Fruit fly (Drosophila melanogaster): ENCODE results near the gene Tasp1.

Gene Tasp1

DNA sequence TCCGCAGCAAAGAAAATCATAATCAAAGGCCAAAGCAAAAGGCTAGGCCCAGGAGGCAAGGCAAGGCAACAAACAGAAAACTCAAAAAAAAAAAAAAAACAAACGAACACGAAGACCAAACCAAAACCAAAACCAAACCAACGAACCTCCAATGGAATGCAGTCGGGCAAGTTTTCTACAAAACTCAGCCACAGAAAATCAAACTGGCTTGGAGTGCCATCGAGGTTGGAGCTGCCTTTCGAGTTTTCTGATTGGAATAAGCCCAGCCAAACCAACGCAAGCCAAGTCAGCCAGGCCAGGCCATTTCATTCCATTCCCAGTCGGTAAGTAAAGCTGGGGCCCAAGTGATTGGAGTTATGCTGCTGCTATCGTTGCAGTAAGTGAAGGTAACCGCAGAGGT lies 44.7 kb downstream of the Tasp1 start:
- TF ChIP-seq usp (GFP tag; optimal IDR thresholded peaks at IDR 0.05) (no peak), Dll (optimal IDR thresholded peaks at IDR 0.05) (no peak), EcR (GFP tag; optimal IDR thresholded peaks at IDR 0.05) (peak in 1 of 2 experiments; percentile 10)

DNA sequence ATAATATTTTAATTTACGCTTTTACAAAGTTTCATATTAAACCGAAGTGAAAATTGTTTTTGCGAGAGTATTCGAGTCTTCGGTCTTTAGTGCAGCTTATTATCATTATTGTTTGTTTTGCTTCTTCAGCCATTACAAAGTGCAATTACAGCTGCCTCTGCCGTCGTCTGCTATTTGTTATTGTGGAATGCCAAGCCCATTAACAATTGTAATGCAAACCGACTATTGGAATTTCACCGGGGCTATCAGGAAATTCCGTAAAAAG lies 45.3 kb downstream of the Tasp1 start:
- TF ChIP-seq Dll (optimal IDR thresholded peaks at IDR 0.05) (no peak), psq (optimal IDR thresholded peaks at IDR 0.05) (no peak), EcR (GFP tag; optimal IDR thresholded peaks at IDR 0.05) (no peak), usp (GFP tag; optimal IDR thresholded peaks at IDR 0.05) (no peak), pan (optimal IDR thresholded peaks at IDR 0.05) (no peak), CG8478 (optimal IDR thresholded peaks at IDR 0.05) (no peak)

DNA sequence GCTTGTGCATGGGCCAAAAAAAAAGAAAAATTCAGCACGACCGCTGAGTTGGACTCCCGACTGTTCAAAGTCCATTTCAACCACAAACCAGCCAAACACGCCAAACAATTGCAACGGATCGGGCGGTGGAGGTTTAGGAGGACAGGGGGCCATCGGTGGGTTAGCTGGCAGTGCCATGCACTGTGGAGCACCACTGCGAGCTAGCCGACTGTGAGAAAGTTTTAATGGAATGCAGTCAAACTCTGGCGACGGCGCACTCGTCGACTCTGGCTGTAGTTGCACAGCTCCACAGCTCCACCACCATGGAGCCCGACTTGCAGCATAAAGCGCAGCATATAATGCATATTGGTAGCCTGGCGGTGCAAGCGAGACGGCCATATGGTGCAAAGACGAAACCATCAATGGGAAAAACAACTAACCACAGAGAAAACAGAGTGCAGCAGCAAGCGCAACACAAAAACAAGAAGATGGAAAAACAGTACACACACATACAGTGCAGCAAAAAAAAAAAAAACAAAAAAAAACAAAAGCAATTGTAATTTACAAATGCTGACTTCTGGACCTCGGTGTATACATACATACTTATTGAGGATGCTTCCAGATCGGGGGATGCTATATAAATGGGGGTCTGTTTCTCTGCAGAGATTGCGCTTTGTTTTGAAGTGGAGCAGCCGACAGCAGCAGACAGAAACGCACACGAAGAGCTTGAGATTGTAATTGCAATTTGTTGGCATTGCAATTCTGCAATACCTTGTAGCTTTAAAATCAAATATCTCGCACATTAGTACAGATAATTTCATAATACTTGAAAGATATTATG lies 45.9 kb downstream of the Tasp1 start:
- no peak for TF ChIP-seq Dll (optimal IDR thresholded peaks at IDR 0.05)
- no peak for TF ChIP-seq usp (GFP tag; optimal IDR thresholded peaks at IDR 0.05)
- no peak for TF ChIP-seq CG8478 (optimal IDR thresholded peaks at IDR 0.05)
- TF ChIP-seq psq (optimal IDR thresholded peaks at IDR 0.05) = no peak
- TF ChIP-seq EcR (GFP tag; optimal IDR thresholded peaks at IDR 0.05) = peak in 1 of 2 experiments; percentile 0
- no peak for TF ChIP-seq pan (optimal IDR thresholded peaks at IDR 0.05)

DNA sequence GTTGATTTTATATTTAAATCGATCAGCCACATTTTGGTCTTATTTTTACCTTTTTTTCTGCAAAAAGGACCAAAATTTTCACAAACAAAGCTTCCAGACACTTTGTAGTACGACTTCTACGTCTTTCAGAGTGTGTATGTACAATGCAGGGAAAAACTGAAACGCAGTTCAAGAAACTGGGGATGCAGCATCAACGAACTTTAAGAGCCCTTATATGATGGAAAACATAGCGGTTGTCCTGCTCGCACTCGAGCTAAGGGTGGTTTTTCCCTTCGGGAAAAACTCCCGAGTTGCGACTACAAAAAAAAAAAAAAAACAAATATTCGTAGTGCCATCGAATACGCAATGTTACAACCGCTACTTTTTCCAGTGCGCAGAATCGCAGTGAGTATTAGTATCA lies 46.9 kb downstream of the Tasp1 start:
- TF ChIP-seq pan (optimal IDR thresholded peaks at IDR 0.05) (no peak), Dll (optimal IDR thresholded peaks at IDR 0.05) (no peak), CG8478 (optimal IDR thresholded peaks at IDR 0.05) (no peak), EcR (GFP tag; optimal IDR thresholded peaks at IDR 0.05) (no peak), psq (optimal IDR thresholded peaks at IDR 0.05) (no peak), usp (GFP tag; optimal IDR thresholded peaks at IDR 0.05) (no peak)

DNA sequence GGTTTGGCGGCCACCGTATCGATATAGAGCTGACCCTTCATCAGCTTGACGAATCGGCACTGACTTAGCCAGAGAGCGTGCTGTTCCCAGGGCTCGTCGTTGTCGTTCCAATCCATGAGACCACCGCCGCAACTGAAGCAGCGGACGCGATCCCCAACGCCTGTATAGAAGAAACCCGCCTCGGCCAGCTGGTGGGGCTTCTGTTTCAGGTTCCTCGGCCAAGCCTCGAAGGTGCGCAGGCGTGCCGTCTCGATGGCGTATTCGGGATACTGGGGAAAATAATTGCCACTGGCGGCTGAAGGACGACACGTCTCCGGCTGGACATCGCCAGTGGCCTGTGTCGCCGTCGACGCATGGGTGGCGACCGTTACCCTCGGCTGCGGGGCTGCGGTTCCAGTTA lies 48.3 kb downstream of the Tasp1 start:
- no peak for TF ChIP-seq CG8478 (optimal IDR thresholded peaks at IDR 0.05)
- no peak for TF ChIP-seq psq (optimal IDR thresholded peaks at IDR 0.05)
- no peak for TF ChIP-seq pan (optimal IDR thresholded peaks at IDR 0.05)
- TF ChIP-seq EcR (GFP tag; optimal IDR thresholded peaks at IDR 0.05) = no peak
- TF ChIP-seq Dll (optimal IDR thresholded peaks at IDR 0.05) = no peak
- no peak for TF ChIP-seq usp (GFP tag; optimal IDR thresholded peaks at IDR 0.05)

DNA sequence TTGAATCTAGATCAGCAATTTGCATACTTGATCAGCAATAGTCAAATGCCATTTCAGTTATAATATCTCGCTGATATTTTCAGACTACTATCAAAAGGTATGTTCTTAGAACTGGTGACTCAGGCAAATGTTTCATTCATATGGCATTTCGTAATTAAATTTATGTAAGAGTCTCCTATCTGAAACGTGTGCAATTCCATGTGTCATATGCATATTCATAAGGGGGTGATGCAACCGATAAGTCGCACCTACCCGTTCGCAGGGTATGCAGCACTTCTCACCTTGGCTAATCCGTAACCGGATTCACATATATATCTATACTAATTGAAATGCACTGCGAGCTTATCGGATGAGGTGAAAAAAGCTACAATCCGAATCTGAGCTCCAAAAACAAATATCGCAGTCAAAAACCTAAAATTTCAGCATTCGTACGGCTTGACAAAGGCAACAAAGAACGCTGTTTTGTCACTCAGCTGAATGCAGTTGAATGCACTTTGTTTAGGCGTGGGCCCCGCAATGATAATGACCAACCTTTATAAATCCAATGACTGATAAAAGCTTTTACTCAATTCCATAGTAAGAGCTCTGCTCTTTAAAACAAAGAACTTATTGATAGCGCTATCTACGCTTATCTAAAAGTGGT lies 49.5 kb downstream of the Tasp1 start:
- TF ChIP-seq Dll (optimal IDR thresholded peaks at IDR 0.05) (no peak), EcR (GFP tag; optimal IDR thresholded peaks at IDR 0.05) (peak; percentile 33 to 59)

DNA sequence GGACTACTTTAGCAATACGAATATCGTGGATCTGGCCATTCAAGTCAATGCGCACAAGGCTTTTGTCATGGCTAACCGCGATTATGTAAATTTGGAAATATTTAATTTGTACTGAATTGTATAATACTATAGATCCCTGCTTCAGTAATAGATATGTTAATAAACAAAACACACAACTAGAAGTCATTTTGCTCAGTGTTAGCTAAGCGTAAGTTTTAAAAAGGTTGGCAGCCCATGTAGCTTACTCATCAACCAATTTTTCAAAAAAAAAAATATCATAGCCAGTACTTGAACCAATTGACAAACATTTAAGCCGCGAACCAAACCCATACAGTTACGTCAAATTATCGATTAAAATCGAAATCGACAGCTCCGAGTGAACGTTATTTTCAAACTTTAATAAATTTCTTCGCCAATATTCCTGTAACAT lies 50.3 kb downstream of the Tasp1 start:
- TF ChIP-seq Dll (optimal IDR thresholded peaks at IDR 0.05) (no peak), EcR (GFP tag; optimal IDR thresholded peaks at IDR 0.05) (no peak), CG8478 (optimal IDR thresholded peaks at IDR 0.05) (no peak), psq (optimal IDR thresholded peaks at IDR 0.05) (no peak), pan (optimal IDR thresholded peaks at IDR 0.05) (no peak), usp (GFP tag; optimal IDR thresholded peaks at IDR 0.05) (no peak)
